Worm (Caenorhabditis elegans) whole organism, young adult: Measurements from ENCODE around the gene W06G6.20.

Experiments
- C06A6.2 ChIP-seq: fragments of 200-800 bp; sonication (Bioruptor generic); conservative IDR thresholded peaks from 2 replicates; pipeline ENCODE4 v1.3.6; 2022; ENCODE audit warnings: missing genetic modification characterization, missing compliant biosample characterization
- C17E4.6 ChIP-seq: fragments of 200-800 bp; sonication (Bioruptor generic); IDR thresholded peaks from 2 replicates; pipeline ENCODE4 v1.3.6; 2022; ENCODE audit warnings: missing genetic modification reagents, missing genetic modification characterization, missing compliant biosample characterization
- F23B12.7 ChIP-seq: sonication (generic microtip); optimal IDR thresholded peaks from 2 replicates; lab custom pipeline; 2017; ENCODE audit warnings: missing genetic modification characterization, mild to moderate bottlenecking, missing compliant biosample characterization, antibody characterized with exemption, moderate library complexity; ENCODE audit not compliant: insufficient read depth
- F37B4.10 ChIP-seq: fragments of 200-800 bp; sonication (Bioruptor generic); IDR thresholded peaks from 2 replicates; pipeline ENCODE4 v1.3.6; 2022; ENCODE audit warnings: missing genetic modification characterization, missing compliant biosample characterization
- F49E8.2 ChIP-seq: sonication (generic microtip); optimal IDR thresholded peaks from 3 replicates; lab custom pipeline; 2017; ENCODE audit warnings: missing genetic modification characterization, mild to moderate bottlenecking, missing compliant biosample characterization, antibody characterized with exemption, moderate library complexity; ENCODE audit not compliant: insufficient read depth
- F52B5.7 ChIP-seq: sonication (generic microtip); optimal IDR thresholded peaks from 2 replicates; lab custom pipeline; 2016; ENCODE audit warnings: mild to moderate bottlenecking, missing genetic modification characterization, missing compliant biosample characterization
- K11D2.4 ChIP-seq: fragments of 200-800 bp; sonication (Bioruptor generic); IDR thresholded peaks from 2 replicates; pipeline ENCODE4 v1.3.6; 2022; ENCODE audit warnings: missing genetic modification reagents, missing genetic modification characterization, missing compliant biosample characterization
- T26A5.8 ChIP-seq: sonication (generic microtip); optimal IDR thresholded peaks from 2 replicates; lab custom pipeline; 2016; ENCODE audit warnings: missing genetic modification characterization, missing compliant biosample characterization
- atf-7 ChIP-seq: sonication (generic microtip); optimal IDR thresholded peaks from 2 replicates; lab custom pipeline; 2017; ENCODE audit warnings: mild to moderate bottlenecking, missing genetic modification characterization, missing compliant biosample characterization
- attf-5 ChIP-seq: fragments of 200-800 bp; sonication (Bioruptor generic); optimal IDR thresholded peaks from 2 replicates; lab custom pipeline; 2018; ENCODE audit warnings: mild to moderate bottlenecking, missing genetic modification characterization, missing compliant biosample characterization
- attf-6 ChIP-seq: fragments of 200-800 bp; sonication (Bioruptor generic); IDR thresholded peaks from 2 replicates; pipeline ENCODE4 v1.3.6; 2022; ENCODE audit warnings: missing genetic modification reagents, missing genetic modification characterization, missing compliant biosample characterization
- cebp-1 ChIP-seq, 2 experiments: fragments of 200-800 bp in 1 of 2; sonication (Bioruptor generic) in 1 of 2; sonication (generic microtip) in 1 of 2; IDR thresholded peaks in 1 of 2; optimal IDR thresholded peaks in 1 of 2; 2 replicates each; pipeline versions ENCODE4 v1.3.6 to Lab custom; 2017 to 2022; ENCODE audit warnings: missing compliant biosample characterization in 2 of 2, missing genetic modification characterization in 2 of 2, mild to moderate bottlenecking in 1 of 2, missing genetic modification reagents in 1 of 2, moderate library complexity in 1 of 2
- ceh-100 ChIP-seq: fragments of 200-800 bp; sonication (Bioruptor generic); IDR thresholded peaks from 2 replicates; pipeline ENCODE4 v1.3.6; 2022; ENCODE audit warnings: missing genetic modification reagents, missing genetic modification characterization, missing compliant biosample characterization
- dpl-1 ChIP-seq: fragments of 150-350 bp; optimal IDR thresholded peaks from 2 replicates; lab custom pipeline; 2014; ENCODE audit warnings: missing biosample characterization, missing genetic modification reagents, missing genetic modification characterization
- ets-4 ChIP-seq: fragments of 200-800 bp; sonication (Bioruptor generic); optimal IDR thresholded peaks from 2 replicates; lab custom pipeline; 2018; ENCODE audit warnings: mild to moderate bottlenecking, missing genetic modification characterization, missing compliant biosample characterization
- him-1 ChIP-seq: sonication (generic microtip); optimal IDR thresholded peaks from 2 replicates; lab custom pipeline; 2016; ENCODE audit warnings: missing genotype, missing genetic modification reagents, missing genetic modification characterization, missing compliant biosample characterization
- hmg-20 ChIP-seq: fragments of 200-800 bp; sonication (Bioruptor generic); IDR thresholded peaks from 2 replicates; pipeline ENCODE4 v1.3.6; 2022; ENCODE audit warnings: missing genetic modification reagents, missing genetic modification characterization, missing compliant biosample characterization
- lin-35 ChIP-seq, 3 experiments: fragments of 150-350 bp in 2 of 3; sonication (generic microtip) in 1 of 3; optimal IDR thresholded peaks; 2 replicates each; lab custom pipeline; 2014 to 2018; ENCODE audit warnings: missing biosample characterization in 3 of 3, missing genetic modification characterization in 3 of 3, missing genetic modification reagents in 3 of 3
- lin-54 ChIP-seq: fragments of 200-800 bp; sonication (Bioruptor generic); optimal IDR thresholded peaks from 2 replicates; lab custom pipeline; 2018; ENCODE audit warnings: mild to moderate bottlenecking, missing genetic modification characterization, missing compliant biosample characterization
- lsl-1 ChIP-seq: fragments of 200-800 bp; sonication (Bioruptor generic); optimal IDR thresholded peaks from 2 replicates; lab custom pipeline; 2018; ENCODE audit warnings: mild to moderate bottlenecking, missing genetic modification characterization, moderate library complexity, missing compliant biosample characterization
- lsy-27 ChIP-seq: sonication (generic microtip); optimal IDR thresholded peaks from 2 replicates; lab custom pipeline; 2017; ENCODE audit warnings: missing genetic modification characterization, mild to moderate bottlenecking, missing compliant biosample characterization, antibody characterized with exemption, missing genotype, borderline replicate concordance; ENCODE audit not compliant: insufficient read depth
- madf-3 ChIP-seq: fragments of 200-800 bp; sonication (Bioruptor generic); IDR thresholded peaks from 2 replicates; pipeline ENCODE4 v1.3.6; 2022; ENCODE audit warnings: missing genetic modification reagents, missing genetic modification characterization, missing compliant biosample characterization
- mcd-1 ChIP-seq: fragments of 200-800 bp; sonication (Bioruptor generic); IDR thresholded peaks from 2 replicates; pipeline ENCODE4 v1.3.6; 2022; ENCODE audit warnings: missing genetic modification reagents, missing genetic modification characterization, missing compliant biosample characterization
- nfya-1 ChIP-seq: sonication (generic microtip); optimal IDR thresholded peaks from 2 replicates; lab custom pipeline; 2017; ENCODE audit warnings: antibody characterized with exemption, missing compliant biosample characterization, missing genetic modification characterization, borderline replicate concordance; ENCODE audit not compliant: insufficient read depth
- nhr-120 ChIP-seq: fragments of 200-800 bp; sonication (Bioruptor generic); IDR thresholded peaks from 2 replicates; pipeline ENCODE4 v1.3.6; 2022; ENCODE audit warnings: missing genetic modification characterization, missing compliant biosample characterization
- nhr-90 ChIP-seq: sonication (generic microtip); optimal IDR thresholded peaks from 2 replicates; lab custom pipeline; 2016; ENCODE audit warnings: missing genotype, mild to moderate bottlenecking, missing genetic modification characterization, missing compliant biosample characterization
- repo-1 ChIP-seq: sonication (generic microtip); optimal IDR thresholded peaks from 2 replicates; lab custom pipeline; 2017; ENCODE audit warnings: mild to moderate bottlenecking, missing genetic modification characterization, missing compliant biosample characterization
- rpc-1 ChIP-seq, 2 experiments: fragments of 150-350 bp in 1 of 2; sonication (generic microtip) in 1 of 2; optimal IDR thresholded peaks; 2 replicates each; lab custom pipeline; 2014 to 2018; ENCODE audit warnings: missing biosample characterization in 1 of 2, missing genetic modification characterization in 1 of 2, missing genetic modification reagents in 1 of 2, missing genotype in 1 of 2
- sdz-38 ChIP-seq: sonication (generic microtip); optimal IDR thresholded peaks from 2 replicates; lab custom pipeline; 2016; ENCODE audit warnings: missing genotype, missing genetic modification characterization, missing compliant biosample characterization
- sptf-2 ChIP-seq: fragments of 200-800 bp; sonication (Bioruptor generic); optimal IDR thresholded peaks from 2 replicates; lab custom pipeline; 2018; ENCODE audit warnings: mild to moderate bottlenecking, missing genetic modification characterization, missing compliant biosample characterization
- tbp1 ChIP-seq: fragments of 200-800 bp; sonication (Bioruptor generic); optimal IDR thresholded peaks from 2 replicates; lab custom pipeline; 2018; ENCODE audit warnings: mild to moderate bottlenecking, missing genetic modification characterization, missing compliant biosample characterization
- tbx-9 ChIP-seq: sonication (generic microtip); optimal IDR thresholded peaks from 2 replicates; lab custom pipeline; 2016; ENCODE audit warnings: borderline replicate concordance, missing genetic modification characterization, inconsistent platforms, missing compliant biosample characterization
- unc-130 ChIP-seq: sonication (generic microtip); optimal IDR thresholded peaks from 2 replicates; lab custom pipeline; 2016; ENCODE audit warnings: missing genetic modification reagents, missing genetic modification characterization, missing compliant biosample characterization
- unc-62 ChIP-seq: fragments of 150-350 bp; optimal IDR thresholded peaks from 2 replicates; lab custom pipeline; 2014; ENCODE audit warnings: missing biosample characterization, missing genetic modification reagents, missing genetic modification characterization
- zfh-2 ChIP-seq: fragments of 200-800 bp; sonication (Bioruptor generic); conservative IDR thresholded peaks from 2 replicates; pipeline ENCODE4 v1.3.6; 2022; ENCODE audit warnings: missing genetic modification reagents, missing genetic modification characterization, missing compliant biosample characterization
- ztf-28 ChIP-seq: fragments of 200-800 bp; sonication (Bioruptor generic); IDR thresholded peaks from 2 replicates; pipeline ENCODE4 v1.3.6; 2022; ENCODE audit warnings: missing genetic modification reagents, missing genetic modification characterization, missing compliant biosample characterization

W06G6.20 gene

ce11 chrV:16697178-16697577, 49.0 kb upstream of the W06G6.20 start, which contains the start of gene srw-41:
srw-41 (plus strand) TSS chrV:16697478.
- TF ChIP-seq rpc-1 (optimal IDR thresholded peaks at IDR 0.05; lab: Kevin White, UChicago) (no peak), rpc-1 (tag; optimal IDR thresholded peaks at IDR 0.05; lab: Kevin White, UChicago) (no peak), hmg-20 (GFP tag; lab: Robert Waterston, UW) (no peak)
- TF ChIP-seq, all 124 proteins: peak for 0

- no peak for TF ChIP-seq zfh-2 (GFP tag; lab: Robert Waterston, UW)
- TF ChIP-seq K11D2.4 (GFP tag; lab: Robert Waterston, UW), result no peak
- no peak for TF ChIP-seq dpl-1 (GFP tag; lab: Kevin White, UChicago)
- no peak for TF ChIP-seq attf-6 (GFP tag; lab: Robert Waterston, UW)
- TF ChIP-seq mcd-1 (GFP tag; lab: Robert Waterston, UW), result no peak
- TF ChIP-seq sptf-2 (GFP tag; lab: Kevin White, UChicago), result no peak
- no peak for TF ChIP-seq ztf-28 (GFP tag; lab: Robert Waterston, UW)
- TF ChIP-seq atf-7 (tag; lab: Kevin White, UChicago), result no peak
- TF ChIP-seq tbp1, result no peak
- TF ChIP-seq nfya-1, result no peak
- no peak for TF ChIP-seq lsl-1 (GFP tag; lab: Kevin White, UChicago)
- TF ChIP-seq unc-130 (GFP tag; lab: Kevin White, UChicago), result no peak
- no peak for TF ChIP-seq him-1
- TF ChIP-seq, all 124 proteins: peak for 0
Observed at ce11 chrV:16695499-16695898, 47.3 kb upstream of the W06G6.20 start.

- TF ChIP-seq madf-3 (GFP tag; lab: Robert Waterston, UW) (no peak), ztf-28 (GFP tag; lab: Robert Waterston, UW) (no peak), C17E4.6 (GFP tag; lab: Robert Waterston, UW) (no peak), lin-35 (GFP tag; optimal IDR thresholded peaks at IDR 0.05; lab: Kevin White, UChicago) (no peak), nhr-120 (GFP tag; lab: Robert Waterston, UW) (no peak), lsy-27 (tag; lab: Kevin White, UChicago) (no peak), F52B5.7 (tag; lab: Kevin White, UChicago) (no peak), atf-7 (tag; lab: Kevin White, UChicago) (no peak), repo-1 (tag; lab: Kevin White, UChicago) (no peak), cebp-1 (GFP tag; IDR thresholded peaks at IDR 0.05; lab: Robert Waterston, UW) (no peak), cebp-1 (tag; optimal IDR thresholded peaks at IDR 0.05; lab: Kevin White, UChicago) (no peak), attf-5 (no peak), T26A5.8 (tag; lab: Kevin White, UChicago) (no peak), nhr-90 (tag; lab: Kevin White, UChicago) (no peak), F49E8.2 (tag; lab: Kevin White, UChicago) (no peak)
Observed at ce11 chrV:16694538-16694937, 46.4 kb upstream of the W06G6.20 start, which contains the start of gene srz-101. srz-101 (plus strand) TSS chrV:16694838.

ce11 chrV:16693732-16694131, 45.6 kb upstream of the W06G6.20 start, which contains the start of gene srw-42:
srw-42 (minus strand) TSS chrV:16693832.
- TF ChIP-seq F23B12.7 (tag; lab: Kevin White, UChicago) (no peak), C06A6.2 (GFP tag; lab: Robert Waterston, UW) (no peak), lin-54 (GFP tag; lab: Kevin White, UChicago) (no peak), tbx-9 (tag; lab: Kevin White, UChicago) (no peak), sdz-38 (tag; lab: Kevin White, UChicago) (no peak), ets-4 (GFP tag; lab: Kevin White, UChicago) (no peak), F37B4.10 (no peak), unc-62 (no peak), ceh-100 (no peak), tbp1 (no peak)
